Worm (Caenorhabditis elegans) whole organism, L2 larva: Measurements from ENCODE around the gene R13H4.6.

Source experiments
- Y55F3AM.14 ChIP-seq: fragments of 200-800 bp; sonication (Bioruptor generic); optimal IDR thresholded peaks from 2 replicates; lab custom pipeline; 2018; ENCODE audit warnings: mild to moderate bottlenecking, missing genetic modification characterization, missing compliant biosample characterization
- aly-2 ChIP-seq: fragments of 150-350 bp; optimal IDR thresholded peaks from 2 replicates; lab custom pipeline; 2014; ENCODE audit warnings: missing biosample characterization, missing genetic modification characterization
- ama-1 ChIP-seq: fragments of 150-350 bp; optimal IDR thresholded peaks from 2 replicates; lab custom pipeline; 2018; ENCODE audit warnings: inconsistent platforms
- blmp-1 ChIP-seq: sonication (generic microtip); optimal IDR thresholded peaks from 2 replicates; lab custom pipeline; 2017; ENCODE audit warnings: missing genetic modification characterization, mild to moderate bottlenecking, missing compliant biosample characterization, antibody characterized with exemption, moderate library complexity; ENCODE audit not compliant: insufficient read depth
- dmd-4 ChIP-seq: sonication (generic microtip); optimal IDR thresholded peaks from 2 replicates; lab custom pipeline; 2017; ENCODE audit warnings: missing biosample characterization, missing genetic modification characterization
- lin-13 ChIP-seq: fragments of 150-350 bp; optimal IDR thresholded peaks from 2 replicates; lab custom pipeline; 2014; ENCODE audit warnings: missing biosample characterization, missing genetic modification reagents, missing genetic modification characterization
- lin-39 ChIP-seq: fragments of 150-350 bp; optimal IDR thresholded peaks from 2 replicates; lab custom pipeline; 2014; ENCODE audit warnings: missing biosample characterization, missing genetic modification reagents, missing genetic modification characterization
- mab-5 ChIP-seq: fragments of 150-350 bp; optimal IDR thresholded peaks from 2 replicates; lab custom pipeline; 2014; ENCODE audit warnings: missing biosample characterization, missing genetic modification characterization
- nhr-12 ChIP-seq: fragments of 150-350 bp; optimal IDR thresholded peaks from 2 replicates; lab custom pipeline; 2014; ENCODE audit warnings: missing biosample characterization, missing genetic modification characterization
- snpc-4 ChIP-seq: fragments of 150-350 bp; optimal IDR thresholded peaks from 2 replicates; lab custom pipeline; 2014; ENCODE audit warnings: missing biosample characterization, missing genetic modification characterization
- unc-55 ChIP-seq: fragments of 150-350 bp; sonication (generic microtip); optimal IDR thresholded peaks from 3 replicates; lab custom pipeline; 2014; ENCODE audit warnings: missing biosample characterization, missing genetic modification reagents, missing genetic modification characterization
- unc-62 ChIP-seq: fragments of 150-350 bp; optimal IDR thresholded peaks from 2 replicates; lab custom pipeline; 2014; ENCODE audit warnings: missing biosample characterization, missing genetic modification reagents, missing genetic modification characterization
- ztf-1 ChIP-seq: fragments of 200-800 bp; sonication (Bioruptor generic); conservative IDR thresholded peaks from 2 replicates; pipeline ENCODE4 v1.3.6; 2022; ENCODE audit warnings: missing genetic modification characterization, missing compliant biosample characterization

- TF ChIP-seq ama-1 (lab: Kevin White, UChicago), result no peak
- TF ChIP-seq nhr-12 (tag; lab: Kevin White, UChicago), result no peak
- TF ChIP-seq snpc-4 (tag; lab: Kevin White, UChicago), result no peak
- no peak for TF ChIP-seq lin-39 (tag; lab: Kevin White, UChicago)
- TF ChIP-seq aly-2 (tag; lab: Kevin White, UChicago), result no peak
- TF ChIP-seq blmp-1 (tag; lab: Kevin White, UChicago), result peak; percentile 69
- TF ChIP-seq dmd-4 (tag; lab: Kevin White, UChicago), result no peak
- no peak for TF ChIP-seq mab-5 (tag; lab: Kevin White, UChicago)
- TF ChIP-seq ztf-1, result no peak
- TF ChIP-seq lin-13, result peak; percentile 25
- TF ChIP-seq unc-62 (GFP tag; lab: Kevin White, UChicago), result no peak
- TF ChIP-seq Y55F3AM.14 (GFP tag; lab: Kevin White, UChicago), result no peak
- no peak for TF ChIP-seq unc-55 (GFP tag; lab: Kevin White, UChicago)
Observed at ce11 chrV:11885939-11886338, 23.0 kb downstream of the R13H4.6 start.
